Worm (Caenorhabditis elegans) whole organism, L2 larva: ENCODE data around the gene sup-26.

Experiments
- C34F6.9 ChIP-seq: fragments of 150-350 bp; optimal IDR thresholded peaks from 2 replicates; lab custom pipeline; 2014; ENCODE audit warnings: missing biosample characterization, missing genetic modification characterization
- aly-2 ChIP-seq: fragments of 150-350 bp; optimal IDR thresholded peaks from 2 replicates; lab custom pipeline; 2014; ENCODE audit warnings: missing biosample characterization, missing genetic modification characterization
- ama-1 ChIP-seq: fragments of 150-350 bp; optimal IDR thresholded peaks from 2 replicates; lab custom pipeline; 2018; ENCODE audit warnings: inconsistent platforms
- fos-1 ChIP-seq: fragments of 150-350 bp; optimal IDR thresholded peaks from 2 replicates; lab custom pipeline; 2014; ENCODE audit warnings: missing biosample characterization, missing genetic modification characterization
- nhr-12 ChIP-seq: fragments of 150-350 bp; optimal IDR thresholded peaks from 2 replicates; lab custom pipeline; 2014; ENCODE audit warnings: missing biosample characterization, missing genetic modification characterization
- zag-1 ChIP-seq: fragments of 150-350 bp; optimal IDR thresholded peaks from 2 replicates; lab custom pipeline; 2014; ENCODE audit warnings: missing biosample characterization, missing genetic modification characterization

- TF ChIP-seq fos-1 (tag; lab: Kevin White, UChicago) = no peak
- no peak for TF ChIP-seq ama-1 (lab: Kevin White, UChicago)
- no peak for TF ChIP-seq C34F6.9 (tag; lab: Kevin White, UChicago)
- no peak for TF ChIP-seq zag-1 (tag; lab: Kevin White, UChicago)
- TF ChIP-seq aly-2 (tag; lab: Kevin White, UChicago) = no peak
- no peak for TF ChIP-seq nhr-12 (tag; lab: Kevin White, UChicago)
Observed at ce11 chrIII:4323859-4324258, 43.8 kb upstream of the sup-26 start, which contains the start of gene H38K22.9.
